ENCODE assay signal across 2 worm cellular contexts in the genomic region with DNA sequence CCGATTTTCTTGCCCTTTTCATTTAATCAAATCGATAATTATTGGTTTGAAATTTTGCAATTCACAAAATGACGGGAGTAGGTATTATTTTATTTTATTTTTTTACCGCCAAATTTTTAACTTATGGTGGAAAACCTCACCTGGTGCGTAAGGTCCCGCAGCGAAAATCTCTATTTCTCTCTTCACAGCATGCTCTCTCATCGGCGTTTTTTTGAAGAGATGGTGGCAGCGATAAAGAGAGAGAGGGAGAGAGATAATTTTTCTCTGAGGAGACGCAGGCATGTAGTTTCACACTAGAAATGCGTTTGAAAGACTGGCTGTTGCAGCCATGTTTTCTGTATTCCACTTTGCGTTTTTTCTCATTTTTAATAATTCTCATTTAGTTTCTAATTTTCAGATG.
TF ChIP-seq lines count a peak whose summit lies in the region.

Gene T14F9.2, plus strand, starts transcription at position 396 of the 400 bp plus-strand sequence.

TF ChIP-seq in whole organism, L1 larva, 84 proteins besides CTCF, POLR2A, EP300 and RAD21 (continued from another document):
- TF ChIP-seq hlh-4 (tag; optimal IDR thresholded peaks at IDR 0.05; lab: Kevin White, UChicago) (no peak), F16B12.6 (tag; optimal IDR thresholded peaks at IDR 0.05; lab: Kevin White, UChicago) (no peak), ztf-11 (tag; optimal IDR thresholded peaks at IDR 0.05; lab: Kevin White, UChicago) (no peak), blmp-1 (tag; optimal IDR thresholded peaks at IDR 0.05; lab: Kevin White, UChicago) (peak; percentile 39), unc-130 (tag; optimal IDR thresholded peaks at IDR 0.05; lab: Kevin White, UChicago) (peak; percentile 7), unc-62 (GFP tag; optimal IDR thresholded peaks at IDR 0.05; lab: Kevin White, UChicago) (no peak), pag-3 (tag; optimal IDR thresholded peaks at IDR 0.05; lab: Kevin White, UChicago; ENCODE audit: borderline replicate concordance, insufficient read depth) (peak; percentile 55), lin-39 (tag; optimal IDR thresholded peaks at IDR 0.05; lab: Kevin White, UChicago) (no peak), ceh-82 (tag; optimal IDR thresholded peaks at IDR 0.05; lab: Kevin White, UChicago) (no peak), ces-1 (GFP tag; optimal IDR thresholded peaks at IDR 0.05; lab: Kevin White, UChicago) (no peak), nhr-71 (tag; optimal IDR thresholded peaks at IDR 0.05; lab: Kevin White, UChicago) (peak; percentile 69), alr-1 (tag; optimal IDR thresholded peaks at IDR 0.05; lab: Kevin White, UChicago; ENCODE audit: borderline replicate concordance) (no peak), nhr-11 (tag; optimal IDR thresholded peaks at IDR 0.05; lab: Kevin White, UChicago) (no peak), sox-4 (tag; optimal IDR thresholded peaks at IDR 0.05; lab: Kevin White, UChicago) (no peak), mef-2 (tag; optimal IDR thresholded peaks at IDR 0.05; lab: Kevin White, UChicago) (no peak), tbx-2 (tag; optimal IDR thresholded peaks at IDR 0.05; lab: Kevin White, UChicago) (peak; percentile 45), lin-13 (GFP tag; optimal IDR thresholded peaks at IDR 0.05; lab: Kevin White, UChicago) (no peak), nhr-28 (tag; optimal IDR thresholded peaks at IDR 0.05; lab: Kevin White, UChicago) (no peak), C04F5.9 (tag; optimal IDR thresholded peaks at IDR 0.05; lab: Kevin White, UChicago) (peak; percentile 34), ama-1 (optimal IDR thresholded peaks at IDR 0.05; lab: Kevin White, UChicago) (no peak), skn-1 (tag; optimal IDR thresholded peaks at IDR 0.05; lab: Kevin White, UChicago) (peak; percentile 89), egl-13 (tag; optimal IDR thresholded peaks at IDR 0.05; lab: Kevin White, UChicago) (no peak), ceh-88 (GFP tag; IDR thresholded peaks at IDR 0.05; lab: Robert Waterston, UW) (no peak), nhr-85 (tag; lab: Kevin White, UChicago) (peak; percentile 79), fos-1 (tag; optimal IDR thresholded peaks at IDR 0.05; lab: Kevin White, UChicago) (no peak), ceh-63 (GFP tag; optimal IDR thresholded peaks at IDR 0.05; lab: Kevin White, UChicago) (no peak), lin-15B (tag; optimal IDR thresholded peaks at IDR 0.05; lab: Kevin White, UChicago) (no peak), nhr-20 (tag; optimal IDR thresholded peaks at IDR 0.05; lab: Kevin White, UChicago) (peak; percentile 60), Y116A8C.19 (tag; optimal IDR thresholded peaks at IDR 0.05; lab: Kevin White, UChicago; ENCODE audit: borderline replicate concordance) (no peak), fkh-8 (tag; optimal IDR thresholded peaks at IDR 0.05; lab: Kevin White, UChicago) (no peak), fkh-4 (tag; optimal IDR thresholded peaks at IDR 0.05; lab: Kevin White, UChicago; ENCODE audit: borderline replicate concordance) (no peak), nhr-237 (tag; optimal IDR thresholded peaks at IDR 0.05; lab: Kevin White, UChicago) (no peak), zag-1 (tag; optimal IDR thresholded peaks at IDR 0.05; lab: Kevin White, UChicago) (no peak), irx-1 (tag; optimal IDR thresholded peaks at IDR 0.05; lab: Kevin White, UChicago) (peak; percentile 37), nhr-47 (tag; optimal IDR thresholded peaks at IDR 0.05; lab: Kevin White, UChicago) (peak; percentile 62), ztf-4 (tag; optimal IDR thresholded peaks at IDR 0.05; lab: Kevin White, UChicago) (no peak), C34B4.2 (tag; optimal IDR thresholded peaks at IDR 0.05; lab: Kevin White, UChicago) (no peak), aly-2 (tag; optimal IDR thresholded peaks at IDR 0.05; lab: Kevin White, UChicago) (no peak), swsn-7 (tag; optimal IDR thresholded peaks at IDR 0.05; lab: Kevin White, UChicago) (peak; percentile 42), nhr-12 (tag; optimal IDR thresholded peaks at IDR 0.05; lab: Kevin White, UChicago) (no peak)

TF ChIP-seq in whole organism, L2 larva, 48 proteins besides CTCF, POLR2A, EP300 and RAD21 (continued from another document):
- no peak for TF ChIP-seq nhr-6 (tag; optimal IDR thresholded peaks at IDR 0.05; lab: Kevin White, UChicago)
